Worm (Caenorhabditis elegans): Measurements from ENCODE around the gene ztf-1.

ztf-1 gene

DNA sequence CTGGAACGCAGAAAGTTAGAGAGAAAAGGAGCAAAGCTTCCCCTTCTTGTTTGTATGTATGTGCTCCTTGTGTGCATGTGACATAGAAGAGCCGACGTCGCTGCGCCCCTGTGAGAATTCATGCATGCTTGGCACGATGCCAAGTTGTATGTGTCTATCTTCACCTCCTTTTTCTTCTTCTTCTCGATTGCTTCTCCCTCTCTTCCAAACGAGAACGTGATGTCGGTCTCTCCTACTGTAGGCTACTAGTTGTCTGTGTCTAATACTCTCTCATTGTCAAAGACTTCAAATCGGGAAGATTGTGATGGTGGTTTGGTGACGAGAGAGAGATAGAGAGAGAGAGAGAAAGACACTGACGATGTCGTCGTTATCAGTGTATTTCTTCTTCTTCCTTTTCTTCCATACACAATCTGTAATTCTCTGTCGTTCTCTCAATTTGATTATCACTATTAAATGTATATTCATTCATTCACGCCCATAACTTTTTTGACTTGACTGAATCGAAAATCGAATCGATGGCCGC, 5.1 kb upstream of the ztf-1 start (continued):
- peak; percentile 38 for TF ChIP-seq sup-37 (GFP tag; optimal IDR thresholded peaks at IDR 0.05)
- TF ChIP-seq C16A3.4 (tag; optimal IDR thresholded peaks at IDR 0.05): peak; percentile 82
- no peak for TF ChIP-seq aha-1 (tag; optimal IDR thresholded peaks at IDR 0.05)
- TF ChIP-seq grh-1 (GFP tag; IDR thresholded peaks at IDR 0.05): peak; percentile 60
- TF ChIP-seq pax-3 (tag; optimal IDR thresholded peaks at IDR 0.05): peak; percentile 77
- TF ChIP-seq blmp-1 (tag; optimal IDR thresholded peaks at IDR 0.05): peak; percentile 79
- no peak for TF ChIP-seq efl-3 (GFP tag; optimal IDR thresholded peaks at IDR 0.05)
- TF ChIP-seq nhr-90 (tag; optimal IDR thresholded peaks at IDR 0.05; ENCODE audit: poor library complexity): peak; percentile 85
- no peak for TF ChIP-seq lin-39 (tag; optimal IDR thresholded peaks at IDR 0.05)
- peak; percentile 98 for TF ChIP-seq lin-14 (GFP tag; optimal IDR thresholded peaks at IDR 0.05)
- TF ChIP-seq nhr-77 (tag; optimal IDR thresholded peaks at IDR 0.05): peak; percentile 61
- TF ChIP-seq lin-13 (GFP tag; optimal IDR thresholded peaks at IDR 0.05): peak; percentile 77
- TF ChIP-seq elt-2 (tag; optimal IDR thresholded peaks at IDR 0.05): peak; percentile 91

DNA sequence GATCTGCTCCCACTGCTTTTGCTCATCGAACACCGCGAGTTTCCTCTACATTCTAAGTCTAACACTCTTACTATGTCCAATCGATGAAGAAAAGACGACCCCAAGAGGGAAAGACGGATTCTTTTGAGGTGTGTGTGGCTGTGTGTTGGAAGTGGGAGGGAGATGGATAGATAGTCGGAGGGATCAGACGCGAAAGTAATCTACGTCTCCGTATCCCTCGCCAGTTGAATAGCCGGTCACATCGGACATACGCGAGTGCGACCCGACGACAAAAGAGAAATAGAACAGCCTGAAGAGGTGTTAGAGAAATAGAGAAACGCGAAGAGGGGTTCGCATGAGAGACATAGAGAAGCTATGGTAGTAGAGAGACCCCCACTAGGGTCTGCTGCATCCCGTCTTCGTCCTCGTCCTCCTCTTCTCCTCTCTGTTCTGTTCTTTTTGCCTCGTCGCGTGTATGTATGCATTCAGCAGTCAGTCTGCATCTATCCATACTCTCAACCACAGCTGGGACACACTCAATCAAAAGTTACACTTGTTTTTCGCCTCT, 3.5 kb upstream of the ztf-1 start:
- TF ChIP-seq elt-2 (tag; optimal IDR thresholded peaks at IDR 0.05) (peak; percentile 63), snu-23 (GFP tag; optimal IDR thresholded peaks at IDR 0.05) (peak; percentile 98), ceh-82 (tag; optimal IDR thresholded peaks at IDR 0.05) (peak; percentile 88 to 93 (median 92)), nhr-84 (tag; optimal IDR thresholded peaks at IDR 0.05) (no peak), ama-1 (optimal IDR thresholded peaks at IDR 0.05) (peak; percentile 69), pqm-1 (tag; optimal IDR thresholded peaks at IDR 0.05) (no peak), C04F5.9 (tag; optimal IDR thresholded peaks at IDR 0.05) (peak; percentile 73), nhr-71 (tag; optimal IDR thresholded peaks at IDR 0.05) (peak; percentile 99), unc-30 (tag; optimal IDR thresholded peaks at IDR 0.05) (no peak), Y116A8C.19 (tag; optimal IDR thresholded peaks at IDR 0.05; ENCODE audit: borderline replicate concordance) (no peak), grh-1 (GFP tag; IDR thresholded peaks at IDR 0.05) (peak; percentile 94), pax-3 (tag; optimal IDR thresholded peaks at IDR 0.05) (peak; percentile 90), irx-1 (tag; optimal IDR thresholded peaks at IDR 0.05) (peak; percentile 94), mep-1 (tag; optimal IDR thresholded peaks at IDR 0.05) (peak; percentile 96), ztf-11 (tag; optimal IDR thresholded peaks at IDR 0.05) (peak in 1 of 2 experiments; percentile 91), nhr-12 (tag; optimal IDR thresholded peaks at IDR 0.05) (peak; percentile 41), sup-37 (GFP tag; optimal IDR thresholded peaks at IDR 0.05) (peak; percentile 79), efl-3 (GFP tag; optimal IDR thresholded peaks at IDR 0.05) (peak; percentile 72), lin-39 (tag; optimal IDR thresholded peaks at IDR 0.05) (peak; percentile 89), pag-3 (tag; optimal IDR thresholded peaks at IDR 0.05; ENCODE audit: borderline replicate concordance, insufficient read depth) (peak; percentile 12), tbx-2 (tag; optimal IDR thresholded peaks at IDR 0.05) (peak; percentile 99), ceh-88 (GFP tag; IDR thresholded peaks at IDR 0.05) (peak; percentile 88), ets-5 (GFP tag; IDR thresholded peaks at IDR 0.05) (no peak), nhr-85 (tag) (peak; percentile 100), mab-9 (GFP tag; IDR thresholded peaks at IDR 0.05) (peak; percentile 79), lir-3 (tag; optimal IDR thresholded peaks at IDR 0.05; ENCODE audit: poor library complexity) (peak; percentile 88), alr-1 (tag; optimal IDR thresholded peaks at IDR 0.05; ENCODE audit: borderline replicate concordance) (no peak), nhr-28 (tag; optimal IDR thresholded peaks at IDR 0.05) (peak; percentile 42), ztf-4 (tag; optimal IDR thresholded peaks at IDR 0.05) (peak; percentile 96), nhr-47 (tag; optimal IDR thresholded peaks at IDR 0.05) (peak; percentile 97), lin-35 (GFP tag; optimal IDR thresholded peaks at IDR 0.05) (peak; percentile 83 to 84), mdl-1 (tag; optimal IDR thresholded peaks at IDR 0.05) (peak; percentile 50 to 96), hlh-4 (tag; optimal IDR thresholded peaks at IDR 0.05) (no peak), lin-13 (GFP tag; optimal IDR thresholded peaks at IDR 0.05) (peak; percentile 97), efl-1 (optimal IDR thresholded peaks at IDR 0.05) (peak; percentile 89 to 95), efl-1 (GFP tag; optimal IDR thresholded peaks at IDR 0.05 in 1 of 2) (peak; percentile 60 to 98), hpl-2 (GFP tag; optimal IDR thresholded peaks at IDR 0.05) (peak; percentile 78), lin-15B (tag; optimal IDR thresholded peaks at IDR 0.05) (no peak), jun-1 (tag; optimal IDR thresholded peaks at IDR 0.05) (peak; percentile 97), fkh-4 (tag; optimal IDR thresholded peaks at IDR 0.05; ENCODE audit: borderline replicate concordance) (peak; percentile 52), skn-1 (tag; optimal IDR thresholded peaks at IDR 0.05) (peak; percentile 92), ceh-90 (tag; optimal IDR thresholded peaks at IDR 0.05) (no peak), vab-15 (tag; optimal IDR thresholded peaks at IDR 0.05) (no peak), aha-1 (tag; optimal IDR thresholded peaks at IDR 0.05) (peak; percentile 84)
